Worm (Caenorhabditis elegans) whole organism, midembryonic: ENCODE data around the gene sri-37.

Experiments
- flt-1 ChIP-seq: fragments of 200-800 bp; sonication (Bioruptor generic); IDR thresholded peaks from 2 replicates; pipeline ENCODE4 v1.3.6; 2022; ENCODE audit warnings: missing genetic modification characterization, missing compliant biosample characterization
- ref-1 ChIP-seq: fragments of 200-800 bp; sonication (Bioruptor generic); conservative IDR thresholded peaks from 2 replicates; pipeline ENCODE4 v1.3.6; 2022; ENCODE audit warnings: missing genetic modification reagents, missing genetic modification characterization, missing compliant biosample characterization
- tab-1 ChIP-seq: fragments of 200-800 bp; sonication (Bioruptor generic); IDR thresholded peaks from 2 replicates; pipeline ENCODE4 v1.3.6; 2022; ENCODE audit warnings: missing genetic modification characterization, missing compliant biosample characterization

ce11 chrII:2631169-2631568 is 1.8 kb downstream of the sri-37 start, which contains the start of gene D2062.1:
- TF ChIP-seq tab-1 (GFP tag; lab: Robert Waterston, UW) (no peak), flt-1 (GFP tag; lab: Robert Waterston, UW) (no peak), ref-1 (GFP tag; lab: Robert Waterston, UW) (no peak)
